Worm (Caenorhabditis elegans) whole organism, L4 larva: ENCODE results near the gene cal-3.

Source experiments
- R02D3.7 ChIP-seq: fragments of 150-350 bp; sonication (generic microtip); optimal IDR thresholded peaks from 3 replicates; lab custom pipeline; 2014; ENCODE audit warnings: missing biosample characterization, missing genetic modification characterization
- Y105C5A.15 ChIP-seq: fragments of 200-800 bp; sonication (Bioruptor generic); IDR thresholded peaks from 2 replicates; pipeline ENCODE4 v1.3.6; 2022; ENCODE audit warnings: missing genetic modification characterization, missing compliant biosample characterization
- aha-1 ChIP-seq: fragments of 150-350 bp; peaks from one replicate; lab custom pipeline; 2014; ENCODE audit warnings: missing biosample characterization, missing genetic modification characterization
- ceh-28 ChIP-seq: fragments of 150-350 bp; optimal IDR thresholded peaks from 2 replicates; lab custom pipeline; 2014; ENCODE audit warnings: missing biosample characterization, missing genetic modification reagents, missing genetic modification characterization
- ceh-32 ChIP-seq: sonication (generic microtip); optimal IDR thresholded peaks from 2 replicates; lab custom pipeline; 2016; ENCODE audit warnings: mild to moderate bottlenecking, missing genetic modification characterization, missing compliant biosample characterization; ENCODE audit not compliant: poor library complexity
- ceh-82 ChIP-seq: sonication (generic microtip); optimal IDR thresholded peaks from 2 replicates; lab custom pipeline; 2017; ENCODE audit warnings: missing biosample characterization, missing genetic modification characterization
- ctbp-1 ChIP-seq: fragments of 200-800 bp; sonication (Bioruptor generic); IDR thresholded peaks from 2 replicates; pipeline ENCODE4 v1.3.6; 2022; ENCODE audit warnings: missing genetic modification reagents, missing genetic modification characterization, missing compliant biosample characterization
- daf-19 ChIP-seq: fragments of 200-800 bp; sonication (Bioruptor generic); conservative IDR thresholded peaks from 2 replicates; pipeline ENCODE4 v1.3.6; 2022; ENCODE audit warnings: missing genetic modification characterization, missing compliant biosample characterization
- dpl-1 ChIP-seq: fragments of 150-350 bp; optimal IDR thresholded peaks from 2 replicates; lab custom pipeline; 2014; ENCODE audit warnings: missing biosample characterization, missing genetic modification reagents, missing genetic modification characterization
- egl-27 ChIP-seq: sonication (generic microtip); optimal IDR thresholded peaks from 3 replicates; lab custom pipeline; 2017; ENCODE audit warnings: missing biosample characterization, missing genetic modification reagents, missing genetic modification characterization
- egl-43 ChIP-seq: fragments of 200-800 bp; sonication (Bioruptor generic); IDR thresholded peaks from 2 replicates; pipeline ENCODE4 v1.3.6; 2022; ENCODE audit warnings: missing genetic modification reagents, missing genetic modification characterization, missing compliant biosample characterization
- fkh-10 ChIP-seq: fragments of 150-350 bp; optimal IDR thresholded peaks from 2 replicates; lab custom pipeline; 2014; ENCODE audit warnings: missing biosample characterization, missing genetic modification reagents, missing genetic modification characterization
- hif-1 ChIP-seq, 2 experiments: sonication (generic microtip); optimal IDR thresholded peaks; 2 replicates each; lab custom pipeline; 2016 to 2017; ENCODE audit warnings: missing compliant biosample characterization in 2 of 2, missing genetic modification characterization in 2 of 2, missing genetic modification reagents in 2 of 2, missing genotype in 2 of 2, mild to moderate bottlenecking in 1 of 2
- hlh-11 ChIP-seq: fragments of 200-800 bp; sonication (Bioruptor generic); optimal IDR thresholded peaks from 2 replicates; lab custom pipeline; 2018; ENCODE audit warnings: mild to moderate bottlenecking, missing genetic modification characterization, missing compliant biosample characterization
- hmg-1.1 ChIP-seq: fragments of 200-800 bp; sonication (Bioruptor generic); IDR thresholded peaks from 2 replicates; pipeline ENCODE4 v1.3.6; 2022; ENCODE audit warnings: missing genetic modification reagents, missing genetic modification characterization, missing compliant biosample characterization
- lin-1 ChIP-seq: fragments of 200-800 bp; sonication (Bioruptor generic); IDR thresholded peaks from 2 replicates; pipeline ENCODE4 v1.3.6; 2022; ENCODE audit warnings: missing genetic modification reagents, missing genetic modification characterization, missing compliant biosample characterization
- lin-13 ChIP-seq: fragments of 150-350 bp; optimal IDR thresholded peaks from 2 replicates; lab custom pipeline; 2014; ENCODE audit warnings: missing biosample characterization, missing genetic modification reagents, missing genetic modification characterization
- lin-38 ChIP-seq: fragments of 200-800 bp; sonication (Bioruptor generic); IDR thresholded peaks from 2 replicates; pipeline ENCODE4 v1.3.6; 2022; ENCODE audit warnings: missing genetic modification reagents, missing genetic modification characterization, missing compliant biosample characterization
- lir-3 ChIP-seq: sonication (generic microtip); optimal IDR thresholded peaks from 2 replicates; lab custom pipeline; 2016; ENCODE audit warnings: mild to moderate bottlenecking, missing genetic modification characterization, missing compliant biosample characterization
- madf-5 ChIP-seq, 2 experiments: fragments of 200-800 bp; sonication (Bioruptor generic); IDR thresholded peaks; 2 replicates each; pipeline ENCODE4 v1.3.6; 2022; ENCODE audit warnings: missing compliant biosample characterization in 2 of 2, missing genetic modification characterization in 2 of 2
- mdl-1 ChIP-seq, 2 experiments: fragments of 150-350 bp in 1 of 2; sonication (generic microtip) in 1 of 2; optimal IDR thresholded peaks; 2 replicates each; lab custom pipeline; 2014 to 2017; ENCODE audit warnings: missing biosample characterization in 2 of 2, missing genetic modification characterization in 2 of 2
- mxl-3 ChIP-seq: fragments of 200-800 bp; sonication (Bioruptor generic); optimal IDR thresholded peaks from 2 replicates; lab custom pipeline; 2018; ENCODE audit warnings: mild to moderate bottlenecking, missing genetic modification characterization, missing compliant biosample characterization
- nhr-10 ChIP-seq: fragments of 150-350 bp; optimal IDR thresholded peaks from 2 replicates; lab custom pipeline; 2014; ENCODE audit warnings: missing biosample characterization, missing genetic modification characterization
- nhr-11 ChIP-seq: fragments of 150-350 bp; optimal IDR thresholded peaks from 2 replicates; lab custom pipeline; 2014; ENCODE audit warnings: missing biosample characterization, missing genetic modification characterization
- nhr-237 ChIP-seq: sonication (generic microtip); optimal IDR thresholded peaks from 2 replicates; lab custom pipeline; 2017; ENCODE audit warnings: missing biosample characterization, missing genetic modification characterization
- nhr-41 ChIP-seq: fragments of 200-800 bp; sonication (Bioruptor generic); IDR thresholded peaks from 2 replicates; pipeline ENCODE4 v1.3.6; 2022; ENCODE audit warnings: missing genetic modification reagents, missing genetic modification characterization, missing compliant biosample characterization
- nhr-6 ChIP-seq: fragments of 150-350 bp; optimal IDR thresholded peaks from 2 replicates; lab custom pipeline; 2014; ENCODE audit warnings: missing biosample characterization, missing genetic modification characterization
- pqm-1 ChIP-seq: sonication (generic microtip); optimal IDR thresholded peaks from 2 replicates; lab custom pipeline; 2017; ENCODE audit warnings: missing biosample characterization, missing genetic modification characterization
- rbr-2 ChIP-seq: sonication (generic microtip); optimal IDR thresholded peaks from 2 replicates; lab custom pipeline; 2016; ENCODE audit warnings: missing genotype, missing genetic modification characterization, missing compliant biosample characterization
- sdz-12 ChIP-seq: fragments of 200-800 bp; sonication (Bioruptor generic); optimal IDR thresholded peaks from 2 replicates; lab custom pipeline; 2018; ENCODE audit warnings: mild to moderate bottlenecking, missing genetic modification characterization, missing compliant biosample characterization
- set-16 ChIP-seq: fragments of 200-800 bp; sonication (Bioruptor generic); IDR thresholded peaks from 2 replicates; pipeline ENCODE4 v1.3.6; 2022; ENCODE audit warnings: missing genetic modification reagents, missing genetic modification characterization, missing compliant biosample characterization
- spr-3 ChIP-seq: fragments of 200-800 bp; sonication (Bioruptor generic); optimal IDR thresholded peaks from 2 replicates; lab custom pipeline; 2018; ENCODE audit warnings: mild to moderate bottlenecking, missing genetic modification characterization, missing compliant biosample characterization
- unc-39 ChIP-seq: sonication (generic microtip); optimal IDR thresholded peaks from 2 replicates; lab custom pipeline; 2017; ENCODE audit warnings: missing biosample characterization, missing genetic modification characterization
- unc-62 ChIP-seq, 3 experiments: fragments of 150-350 bp in 1 of 3; sonication (generic microtip); optimal IDR thresholded peaks in 2 of 3; peaks in 1 of 3; 1 replicate in 1 of 3; 2 replicates in 2 of 3; lab custom pipeline; 2014 to 2017; ENCODE audit warnings: missing biosample characterization in 3 of 3, missing genetic modification characterization in 3 of 3, missing genetic modification reagents in 3 of 3, missing genotype in 1 of 3
- vab-7 ChIP-seq: fragments of 200-800 bp; sonication (Bioruptor generic); IDR thresholded peaks from 2 replicates; pipeline ENCODE4 v1.3.6; 2022; ENCODE audit warnings: missing genetic modification reagents, missing genetic modification characterization, missing compliant biosample characterization
- zfp-3 ChIP-seq: fragments of 200-800 bp; sonication (Bioruptor generic); conservative IDR thresholded peaks from 2 replicates; pipeline ENCODE4 v1.3.6; 2022; ENCODE audit warnings: missing genetic modification reagents, missing genetic modification characterization, missing compliant biosample characterization
- ztf-11 ChIP-seq: fragments of 150-350 bp; optimal IDR thresholded peaks from 2 replicates; lab custom pipeline; 2014; ENCODE audit warnings: missing biosample characterization, missing genetic modification characterization

cal-3 gene

ce11 chrIV:3874417-3874816, 39.5 kb upstream of the cal-3 start (continued):
- no peak; the same call in 1 of the 2 replicates for TF ChIP-seq lin-38 (GFP tag; lab: Robert Waterston, UW)
- TF ChIP-seq nhr-11 (tag; lab: Kevin White, UChicago), result peak; percentile 14
- TF ChIP-seq sdz-12 (GFP tag; lab: Kevin White, UChicago), result no peak
- no peak for TF ChIP-seq madf-5 (GFP tag; IDR thresholded peaks at IDR 0.05; lab: Robert Waterston, UW)

- TF ChIP-seq nhr-6 (tag; lab: Kevin White, UChicago), result no peak
- TF ChIP-seq unc-39 (tag; lab: Kevin White, UChicago), result no peak
- no peak for TF ChIP-seq R02D3.7 (tag; lab: Kevin White, UChicago)
- TF ChIP-seq pqm-1 (tag; lab: Kevin White, UChicago), result no peak
Observed at ce11 chrIV:3873706-3874105, 38.7 kb upstream of the cal-3 start, which contains the start of gene F37C4.5. TSS of gene F37C4.5 (minus strand) at chrIV:3873806.

ce11 chrIV:3873195-3873594, 38.2 kb upstream of the cal-3 start:
- TF ChIP-seq mdl-1 (tag; optimal IDR thresholded peaks at IDR 0.05; lab: Kevin White, UChicago), result no peak
- 0 out of 2 replicates have a peak, but pooled peaks have one; percentile 12 for TF ChIP-seq zfp-3 (GFP tag; lab: Robert Waterston, UW)
- TF ChIP-seq unc-62 (GFP tag; optimal IDR thresholded peaks at IDR 0.05 in 1 of 2; lab: Kevin White, UChicago), result peak in 1 of 2 experiments; percentile 81
- no peak for TF ChIP-seq unc-62 (tag; optimal IDR thresholded peaks at IDR 0.05; lab: Kevin White, UChicago)
- peak; percentile 81 for TF ChIP-seq set-16

ce11 chrIV:3869875-3870274, 34.9 kb upstream of the cal-3 start:
- TF ChIP-seq egl-27 (no peak), set-16 (no peak), daf-19 (GFP tag; lab: Robert Waterston, UW) (no peak), ceh-32 (tag; lab: Kevin White, UChicago) (no peak), hif-1 (tag; optimal IDR thresholded peaks at IDR 0.05; lab: Kevin White, UChicago) (no peak), ctbp-1 (GFP tag; lab: Robert Waterston, UW) (no peak), nhr-10 (tag; lab: Kevin White, UChicago) (no peak), ceh-82 (tag; lab: Kevin White, UChicago) (no peak), rbr-2 (tag; lab: Kevin White, UChicago) (no peak), nhr-237 (no peak)
- TF ChIP-seq, all 104 proteins: peak for 0

- TF ChIP-seq aha-1, result peak; percentile 54
- no peak for TF ChIP-seq lin-13 (GFP tag; lab: Kevin White, UChicago)
- no peak for TF ChIP-seq hlh-11 (tag; lab: Kevin White, UChicago)
- no peak for TF ChIP-seq lin-1
- no peak for TF ChIP-seq vab-7
- TF ChIP-seq egl-43 (GFP tag; lab: Robert Waterston, UW), result no peak
- TF ChIP-seq spr-3, result no peak
- no peak for TF ChIP-seq lir-3
- TF ChIP-seq ztf-11 (tag; lab: Kevin White, UChicago), result no peak
- TF ChIP-seq Y105C5A.15 (GFP tag; lab: Robert Waterston, UW), result no peak
- no peak for TF ChIP-seq ceh-32 (tag; lab: Kevin White, UChicago)
- no peak for TF ChIP-seq mxl-3
- TF ChIP-seq hmg-1.1 (GFP tag; lab: Robert Waterston, UW), result no peak
- no peak for TF ChIP-seq dpl-1
- TF ChIP-seq ceh-28, result no peak
- peak in 1 of 2 experiments; percentile 36 for TF ChIP-seq unc-62 (GFP tag; optimal IDR thresholded peaks at IDR 0.05 in 1 of 2; lab: Kevin White, UChicago)
- no peak for TF ChIP-seq unc-62 (tag; optimal IDR thresholded peaks at IDR 0.05; lab: Kevin White, UChicago)
- TF ChIP-seq nhr-41 (GFP tag; lab: Robert Waterston, UW), result no peak
- no peak for TF ChIP-seq fkh-10 (GFP tag; lab: Kevin White, UChicago)
- TF ChIP-seq, all 104 proteins: peak for 2
Observed at ce11 chrIV:3867252-3867651, 32.3 kb upstream of the cal-3 start, which contains the start of gene F37C4.4. TSS of gene F37C4.4 (plus strand) at chrIV:3867309.
